Fruit fly (Drosophila melanogaster): ENCODE measurements around the gene Rchy1.

DNA sequence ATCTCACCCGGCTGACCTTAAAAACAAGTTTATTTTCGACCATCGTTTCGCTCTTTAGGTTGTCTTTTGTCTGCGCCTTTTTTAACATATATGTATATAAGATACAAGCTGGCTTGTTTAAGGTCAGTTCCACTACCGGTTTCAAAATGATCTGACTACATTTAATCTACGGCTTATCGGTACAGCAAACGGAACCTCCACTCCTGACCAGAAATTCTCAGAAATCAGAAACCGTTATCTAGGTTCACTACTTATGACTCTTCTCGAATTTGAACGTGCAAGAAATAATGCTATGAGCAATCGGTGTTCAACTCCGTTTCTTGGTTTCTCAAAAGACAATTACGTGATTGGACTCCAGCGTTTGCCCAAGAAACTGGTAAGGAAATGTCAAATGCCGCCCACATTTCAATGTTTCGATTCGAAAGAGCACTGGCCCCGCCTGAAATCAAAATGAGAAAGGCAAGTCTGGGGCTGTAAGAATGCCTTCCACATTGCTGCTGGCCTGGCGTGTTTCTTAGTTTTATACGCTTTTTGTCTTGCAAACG, 4.7 kb upstream of the Rchy1 start:
- TF ChIP-seq CG8478 (optimal IDR thresholded peaks at IDR 0.05) (no peak), CTCF (optimal IDR thresholded peaks at IDR 0.05) (no peak)
